Fruit fly (Drosophila melanogaster): ENCODE data around the gene CG14877.
A peak's percentile ranks its signal among the peaks of the same experiment; 100 is the strongest.

Gene CG14877

dm6 chr3R:15901097-15901709, 5.3 kb upstream of the CG14877 start:
- TF ChIP-seq CG12605 (GFP tag; IDR thresholded peaks at IDR 0.05), result peak; percentile 89
- TF ChIP-seq fd96Ca (GFP tag; IDR thresholded peaks at IDR 0.05), result peak; percentile 95
- TF ChIP-seq rn (GFP tag; IDR thresholded peaks at IDR 0.05), result 0 out of 2 replicates have a peak, but pooled peaks have one; percentile 36
- peak; percentile 91 for TF ChIP-seq CG4496 (GFP tag; IDR thresholded peaks at IDR 0.05)
- peak; percentile 92 for TF ChIP-seq Ets98B (GFP tag; IDR thresholded peaks at IDR 0.05)
- peak; percentile 86 for TF ChIP-seq CG32121 (GFP tag; IDR thresholded peaks at IDR 0.05)
- TF ChIP-seq CG10348 (GFP tag; IDR thresholded peaks at IDR 0.05), result peak; percentile 62; the same call in 1 of the 2 replicates

- peak; percentile 54 for TF ChIP-seq gl (tag; optimal IDR thresholded peaks at IDR 0.05)
- TF ChIP-seq Pif1A (GFP tag; optimal IDR thresholded peaks at IDR 0.05), result peak; percentile 70
- no peak for TF ChIP-seq EcR (GFP tag; optimal IDR thresholded peaks at IDR 0.05)
- TF ChIP-seq CG13204 (GFP tag; optimal IDR thresholded peaks at IDR 0.05), result no peak
- peak; percentile 51; the same call in 1 of the 2 replicates for TF ChIP-seq Ets98B (GFP tag; IDR thresholded peaks at IDR 0.05)
- TF ChIP-seq Snoo (tag; optimal IDR thresholded peaks at IDR 0.05), result peak; percentile 42
- no peak for TF ChIP-seq D1 (tag; optimal IDR thresholded peaks at IDR 0.05)
- TF ChIP-seq rn (GFP tag; IDR thresholded peaks at IDR 0.05), result no peak
- peak; percentile 78 for TF ChIP-seq CG15710 (tag; optimal IDR thresholded peaks at IDR 0.05)
- peak; percentile 73 for TF ChIP-seq CG17806 (tag; optimal IDR thresholded peaks at IDR 0.05)
- peak; percentile 63 for TF ChIP-seq CG14655 (GFP tag; optimal IDR thresholded peaks at IDR 0.05)
- TF ChIP-seq CG34367 (tag; optimal IDR thresholded peaks at IDR 0.05), result peak; percentile 74
- TF ChIP-seq CG12605 (GFP tag; IDR thresholded peaks at IDR 0.05), result peak; percentile 57; the same call in 1 of the 2 replicates
- peak; percentile 64 for TF ChIP-seq Pif1B (GFP tag; optimal IDR thresholded peaks at IDR 0.05)
- TF ChIP-seq CG4496 (GFP tag; IDR thresholded peaks at IDR 0.05), result peak; percentile 61; the same call in 1 of the 3 replicates
- TF ChIP-seq CG32121 (GFP tag; IDR thresholded peaks at IDR 0.05), result no peak
- TF ChIP-seq CG10348 (GFP tag; IDR thresholded peaks at IDR 0.05), result no peak
- TF ChIP-seq fd96Ca (GFP tag; IDR thresholded peaks at IDR 0.05), result peak; percentile 69
- TF ChIP-seq CG9948 (tag; optimal IDR thresholded peaks at IDR 0.05), result peak; percentile 77
- peak; percentile 62 for TF ChIP-seq CG8301 (tag; optimal IDR thresholded peaks at IDR 0.05)
- TF ChIP-seq CG8159 (tag; optimal IDR thresholded peaks at IDR 0.05), result peak; percentile 77
Measured at dm6 chr3R:15899650-15900049, 3.8 kb upstream of the CG14877 start.

- TF ChIP-seq CG15710 (tag; optimal IDR thresholded peaks at IDR 0.05) (no peak), CG10348 (GFP tag; IDR thresholded peaks at IDR 0.05) (no peak), D1 (tag; optimal IDR thresholded peaks at IDR 0.05) (no peak), CG14655 (GFP tag; optimal IDR thresholded peaks at IDR 0.05) (peak; percentile 34), rn (GFP tag; IDR thresholded peaks at IDR 0.05) (no peak), CG32121 (GFP tag; IDR thresholded peaks at IDR 0.05) (no peak), Pif1A (GFP tag; optimal IDR thresholded peaks at IDR 0.05) (no peak), CG8301 (tag; optimal IDR thresholded peaks at IDR 0.05) (peak; percentile 21), CG9948 (tag; optimal IDR thresholded peaks at IDR 0.05) (no peak), EcR (GFP tag; optimal IDR thresholded peaks at IDR 0.05) (no peak), Snoo (tag; optimal IDR thresholded peaks at IDR 0.05) (no peak), CG13204 (GFP tag; optimal IDR thresholded peaks at IDR 0.05) (no peak), CG34367 (tag; optimal IDR thresholded peaks at IDR 0.05) (no peak), Pif1B (GFP tag; optimal IDR thresholded peaks at IDR 0.05) (no peak), fd96Ca (GFP tag; IDR thresholded peaks at IDR 0.05) (no peak), CG17806 (tag; optimal IDR thresholded peaks at IDR 0.05) (no peak), Ets98B (GFP tag; IDR thresholded peaks at IDR 0.05) (no peak), CG4496 (GFP tag; IDR thresholded peaks at IDR 0.05) (no peak), CG12605 (GFP tag; IDR thresholded peaks at IDR 0.05) (no peak), gl (tag; optimal IDR thresholded peaks at IDR 0.05) (no peak), CG8159 (tag; optimal IDR thresholded peaks at IDR 0.05) (peak; percentile 15)
Measured at dm6 chr3R:15898302-15898701, 2.4 kb upstream of the CG14877 start.

dm6 chr3R:15891188-15891820, 4.6 kb downstream of the CG14877 start:
- TF ChIP-seq CG14655 (GFP tag; optimal IDR thresholded peaks at IDR 0.05), result no peak
- no peak for TF ChIP-seq Pif1B (GFP tag; optimal IDR thresholded peaks at IDR 0.05)
- TF ChIP-seq CG32121 (GFP tag; IDR thresholded peaks at IDR 0.05), result no peak

dm6 chr3R:15875611-15876010, 20.3 kb downstream of the CG14877 start, which contains the start of gene CG31183:
CG31183 (minus strand) TSS chr3R:15875939.
- TF ChIP-seq CG4496 (GFP tag; IDR thresholded peaks at IDR 0.05), result no peak; the same call in 1 of the 3 replicates

- no peak for TF ChIP-seq CG4496 (GFP tag; IDR thresholded peaks at IDR 0.05)
- TF ChIP-seq EcR (GFP tag; optimal IDR thresholded peaks at IDR 0.05), result no peak
Measured at dm6 chr3R:15872829-15873440, 22.9 kb downstream of the CG14877 start.

Measured in whole organism, pupa.